Worm (Caenorhabditis elegans): ENCODE measurements around the gene bli-5.

DNA sequence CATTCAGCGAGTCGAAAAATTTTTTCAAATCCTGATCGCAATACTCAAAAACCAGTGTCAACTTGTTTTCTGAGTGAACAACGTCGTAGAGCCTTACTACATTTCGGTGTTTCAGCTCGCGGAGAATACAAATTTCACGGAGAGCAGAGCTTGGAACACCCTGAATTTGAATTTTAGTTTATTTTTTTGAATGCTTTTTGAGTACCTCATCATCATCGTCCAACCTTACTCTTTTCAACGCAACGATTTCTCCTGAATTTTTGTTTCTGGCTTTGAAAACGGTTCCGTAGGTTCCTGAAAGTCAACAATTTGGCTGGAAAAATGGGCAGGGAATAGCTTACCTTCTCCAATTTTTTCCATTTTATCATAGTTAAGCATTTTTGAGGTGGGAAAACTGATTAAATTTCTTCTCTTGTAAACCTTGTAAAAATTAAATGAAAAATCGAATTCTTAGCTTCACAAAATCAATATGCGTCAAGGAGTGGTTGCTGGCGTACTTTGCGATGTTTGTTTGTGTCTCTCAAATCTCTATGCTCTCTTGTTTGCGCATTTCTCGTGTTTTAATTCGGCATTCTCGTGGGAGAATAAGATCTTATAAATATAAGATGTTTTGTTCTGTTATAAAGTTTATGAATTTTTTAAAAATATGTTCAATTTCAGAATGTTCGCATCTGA is 36.5 kb upstream of the bli-5 start, which contains the start of gene cdk-5:
- TF ChIP-seq ztf-29 (GFP tag; IDR thresholded peaks at IDR 0.05) (no peak), flt-1 (GFP tag; IDR thresholded peaks at IDR 0.05) (no peak)
